Fruit fly (Drosophila melanogaster) whole organism, pupa: ENCODE results near the gene Cht7.
A peak's percentile ranks its signal among the peaks of the same experiment; 100 is the strongest.

ENCODE experiments used
- CG10348 ChIP-seq: fragments of 200-800 bp; sonication (Bioruptor generic); IDR thresholded peaks from 2 replicates; pipeline ENCODE4 v1.3.6; 2022; ENCODE audit warnings: missing biosample characterization, missing genetic modification characterization
- CG12605 ChIP-seq: fragments of 200-800 bp; sonication (Bioruptor generic); IDR thresholded peaks from 2 replicates; pipeline ENCODE4 v1.3.6; 2022; ENCODE audit warnings: missing biosample characterization, missing genetic modification characterization
- CG13204 ChIP-seq: fragments of 200-800 bp; sonication (Bioruptor generic); optimal IDR thresholded peaks from 2 replicates; lab custom pipeline; 2018; ENCODE audit warnings: missing biosample characterization, mild to moderate bottlenecking, missing genetic modification characterization, moderate library complexity
- CG14655 ChIP-seq: fragments of 200-800 bp; sonication (Bioruptor generic); optimal IDR thresholded peaks from 3 replicates; lab custom pipeline; 2017; ENCODE audit warnings: mild to moderate bottlenecking, missing biosample characterization, missing genetic modification reagents, missing genetic modification characterization
- CG15710 ChIP-seq: fragments of 200-800 bp; sonication (Bioruptor generic); optimal IDR thresholded peaks from 2 replicates; lab custom pipeline; 2018; ENCODE audit warnings: missing biosample characterization, mild to moderate bottlenecking, missing genetic modification characterization, moderate library complexity
- CG17806 ChIP-seq: fragments of 200-800 bp; sonication (Bioruptor generic); optimal IDR thresholded peaks from 2 replicates; lab custom pipeline; 2018; ENCODE audit warnings: missing biosample characterization, mild to moderate bottlenecking, missing genetic modification characterization, moderate library complexity
- CG32121 ChIP-seq: fragments of 200-800 bp; sonication (Bioruptor generic); IDR thresholded peaks from 2 replicates; pipeline ENCODE4 v1.3.6; 2022; ENCODE audit warnings: missing biosample characterization, missing genetic modification characterization
- CG34367 ChIP-seq: fragments of 200-800 bp; sonication (Bioruptor generic); optimal IDR thresholded peaks from 2 replicates; lab custom pipeline; 2018; ENCODE audit warnings: missing biosample characterization, mild to moderate bottlenecking, missing genetic modification characterization
- CG4496 ChIP-seq: fragments of 200-800 bp; sonication (Bioruptor generic); IDR thresholded peaks from 3 replicates; pipeline ENCODE4 v1.3.6; 2022; ENCODE audit warnings: missing biosample characterization, missing genetic modification characterization
- CG8159 ChIP-seq: fragments of 200-800 bp; sonication (Bioruptor generic); optimal IDR thresholded peaks from 3 replicates; lab custom pipeline; 2018; ENCODE audit warnings: missing biosample characterization, mild to moderate bottlenecking, missing genetic modification characterization, moderate library complexity
- CG8301 ChIP-seq: fragments of 200-800 bp; sonication (Bioruptor generic); optimal IDR thresholded peaks from 2 replicates; lab custom pipeline; 2018; ENCODE audit warnings: missing biosample characterization, mild to moderate bottlenecking, missing genetic modification characterization
- CG9948 ChIP-seq: fragments of 200-800 bp; sonication (Bioruptor generic); optimal IDR thresholded peaks from 2 replicates; lab custom pipeline; 2018; ENCODE audit warnings: missing biosample characterization, mild to moderate bottlenecking, missing genetic modification characterization, moderate library complexity
- D1 ChIP-seq: fragments of 200-800 bp; sonication (Bioruptor generic); optimal IDR thresholded peaks from 2 replicates; lab custom pipeline; 2018; ENCODE audit warnings: missing biosample characterization, mild to moderate bottlenecking, missing genetic modification characterization, moderate library complexity
- EcR ChIP-seq: fragments of 200-800 bp; sonication (Bioruptor generic); optimal IDR thresholded peaks from 3 replicates; lab custom pipeline; 2019; ENCODE audit warnings: missing biosample characterization, missing genetic modification characterization, mild to moderate bottlenecking, moderate library complexity, missing genetic modification reagents
- Ets98B ChIP-seq: fragments of 200-800 bp; sonication (Bioruptor generic); IDR thresholded peaks from 2 replicates; pipeline ENCODE4 v1.3.6; 2022; ENCODE audit warnings: missing biosample characterization, missing genetic modification characterization
- Pif1A ChIP-seq: fragments of 200-800 bp; sonication (Bioruptor generic); optimal IDR thresholded peaks from 3 replicates; lab custom pipeline; 2016; ENCODE audit warnings: missing biosample characterization, missing genetic modification characterization
- Pif1B ChIP-seq: fragments of 200-800 bp; sonication (Bioruptor generic); optimal IDR thresholded peaks from 3 replicates; lab custom pipeline; 2016; ENCODE audit warnings: missing biosample characterization, missing genetic modification characterization
- Snoo ChIP-seq: fragments of 200-800 bp; sonication (Bioruptor generic); optimal IDR thresholded peaks from 3 replicates; lab custom pipeline; 2017; ENCODE audit warnings: missing biosample characterization, mild to moderate bottlenecking, missing genetic modification characterization, inconsistent platforms
- fd96Ca ChIP-seq: fragments of 200-800 bp; sonication (Bioruptor generic); IDR thresholded peaks from 3 replicates; pipeline ENCODE4 v1.3.6; 2022; ENCODE audit warnings: missing biosample characterization, missing genetic modification characterization
- gl ChIP-seq: fragments of 200-800 bp; sonication (Bioruptor generic); optimal IDR thresholded peaks from 2 replicates; lab custom pipeline; 2018; ENCODE audit warnings: missing biosample characterization, mild to moderate bottlenecking, missing genetic modification characterization
- rn ChIP-seq: fragments of 200-800 bp; sonication (Bioruptor generic); IDR thresholded peaks from 2 replicates; pipeline ENCODE4 v1.3.6; 2022; ENCODE audit warnings: missing biosample characterization, missing genetic modification characterization

Cht7 gene

dm6 chr3L:3070274-3071204 is 36.2 kb downstream of the Cht7 start, which contains the start of the genes CG32486 and PAN3:
CG32486 (minus strand) TSS chr3L:3070839.
PAN3 (plus strand) TSS chr3L:3071133.
- TF ChIP-seq CG32121 (GFP tag; lab: Robert Waterston, UW) (no peak), CG12605 (GFP tag; lab: Robert Waterston, UW) (peak; percentile 28), CG4496 (GFP tag; lab: Robert Waterston, UW) (0 out of 3 replicates have a peak, but pooled peaks have one; percentile 48), CG34367 (tag; lab: Kevin White, UChicago) (peak; percentile 16), Pif1B (GFP tag; lab: Kevin White, UChicago) (no peak), EcR (GFP tag; lab: Kevin White, UChicago) (peak; percentile 49), Ets98B (GFP tag; lab: Robert Waterston, UW) (peak; percentile 36; the same call in 1 of the 2 replicates), CG15710 (peak; percentile 7), gl (tag; lab: Kevin White, UChicago) (peak; percentile 10), rn (no peak), CG14655 (no peak), CG8159 (tag; lab: Kevin White, UChicago) (peak; percentile 26), fd96Ca (GFP tag; lab: Robert Waterston, UW) (peak; percentile 52; the same call in 1 of the 3 replicates), CG13204 (GFP tag; lab: Kevin White, UChicago) (peak; percentile 42), CG10348 (GFP tag; lab: Robert Waterston, UW) (no peak), CG8301 (tag; lab: Kevin White, UChicago) (peak; percentile 8)

DNA sequence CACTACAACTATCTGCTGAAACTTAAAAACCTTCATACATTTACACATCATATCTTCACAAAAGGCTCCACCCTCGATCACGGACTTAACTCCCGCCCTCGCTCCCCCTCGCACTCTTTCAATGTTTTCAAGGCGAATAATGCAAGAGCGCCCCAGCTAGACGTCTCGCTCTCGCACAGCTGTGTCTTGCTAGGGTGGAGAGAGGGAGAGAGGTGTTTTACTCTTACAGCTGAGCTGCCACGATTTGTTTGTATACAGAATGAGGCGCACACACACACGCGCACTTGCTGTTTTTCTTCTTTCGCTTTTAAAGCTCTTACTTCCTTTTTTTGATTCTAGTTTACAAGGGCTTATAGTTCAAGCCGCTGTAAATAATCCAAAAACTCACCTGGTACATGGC is 37.0 kb downstream of the Cht7 start:
- TF ChIP-seq CG8159 (tag; lab: Kevin White, UChicago), result no peak
- TF ChIP-seq CG14655, result no peak
- peak; percentile 4 for TF ChIP-seq EcR (GFP tag; lab: Kevin White, UChicago)
- TF ChIP-seq CG9948 (tag; lab: Kevin White, UChicago), result no peak

DNA sequence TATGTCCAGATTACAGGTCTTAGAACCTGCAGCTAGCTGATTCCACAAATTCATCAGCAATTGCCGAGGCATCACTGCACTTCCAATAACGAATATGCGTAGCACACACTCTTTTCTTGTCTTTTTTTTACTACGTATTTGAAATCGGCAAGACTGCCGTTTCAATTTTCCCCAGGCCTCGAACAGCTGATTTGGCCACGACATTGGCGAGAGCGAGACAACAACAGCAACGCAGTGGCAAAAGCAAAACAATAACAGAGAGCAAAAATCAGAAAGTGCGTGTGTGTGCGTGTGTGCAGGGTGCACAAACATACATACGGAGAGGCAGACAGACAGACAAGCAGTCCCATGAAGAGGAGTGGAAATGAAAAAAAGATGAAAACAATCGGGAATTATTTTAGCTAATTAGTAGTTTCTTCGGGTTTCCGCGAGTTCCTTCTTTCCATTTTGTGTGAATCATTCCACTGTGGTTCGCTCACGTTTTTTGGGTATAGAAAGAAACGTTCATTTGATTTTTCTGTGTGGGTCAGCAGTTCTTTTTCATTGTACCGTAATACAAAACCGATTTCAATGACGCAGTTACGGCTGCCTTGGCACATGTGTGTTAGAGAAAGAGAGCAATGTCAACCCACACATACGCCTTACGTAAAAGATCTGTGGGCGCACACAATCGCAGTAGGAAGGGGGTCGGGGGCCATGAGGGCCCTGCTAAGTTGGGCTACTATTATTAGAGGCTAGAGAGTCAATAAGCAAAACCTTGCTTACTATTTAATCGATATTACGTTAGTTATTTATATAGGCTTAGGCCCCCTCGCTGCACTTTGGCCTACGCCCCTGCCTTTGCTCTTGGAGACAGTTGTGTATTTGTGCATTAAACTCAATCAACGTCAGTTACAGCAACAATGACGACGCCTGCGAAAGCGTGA is 46.4 kb downstream of the Cht7 start:
- TF ChIP-seq CG15710 (peak; percentile 99), CG12605 (GFP tag; lab: Robert Waterston, UW) (peak; percentile 99), gl (tag; lab: Kevin White, UChicago) (peak; percentile 97), CG8301 (tag; lab: Kevin White, UChicago) (peak; percentile 99), CG34367 (tag; lab: Kevin White, UChicago) (peak; percentile 99), CG9948 (tag; lab: Kevin White, UChicago) (peak; percentile 98), Snoo (tag; lab: Kevin White, UChicago) (peak; percentile 100), rn (peak; percentile 100), Ets98B (GFP tag; lab: Robert Waterston, UW) (peak; percentile 100), Pif1B (GFP tag; lab: Kevin White, UChicago) (peak; percentile 99), EcR (GFP tag; lab: Kevin White, UChicago) (peak; percentile 87), CG13204 (GFP tag; lab: Kevin White, UChicago) (peak; percentile 94), CG17806 (tag; lab: Kevin White, UChicago) (peak; percentile 99), fd96Ca (GFP tag; lab: Robert Waterston, UW) (peak; percentile 100), CG32121 (GFP tag; lab: Robert Waterston, UW) (peak; percentile 100), CG10348 (GFP tag; lab: Robert Waterston, UW) (peak; percentile 100), CG8159 (tag; lab: Kevin White, UChicago) (peak; percentile 99), D1 (tag; lab: Kevin White, UChicago) (peak; percentile 83), CG4496 (GFP tag; lab: Robert Waterston, UW) (peak; percentile 100), Pif1A (peak; percentile 100), CG14655 (peak; percentile 99)

- TF ChIP-seq CG9948 (tag; lab: Kevin White, UChicago) (peak; percentile 10), CG32121 (GFP tag; lab: Robert Waterston, UW) (no peak), CG4496 (GFP tag; lab: Robert Waterston, UW) (no peak), CG8301 (tag; lab: Kevin White, UChicago) (peak; percentile 44), CG14655 (no peak), CG8159 (tag; lab: Kevin White, UChicago) (peak; percentile 16)
These were observed 47.5 kb downstream of the Cht7 start for dm6 chr3L:3058970-3059883.
